Fruit fly (Drosophila melanogaster): Measurements from ENCODE around the gene CG5984.

The CG5984 gene

DNA sequence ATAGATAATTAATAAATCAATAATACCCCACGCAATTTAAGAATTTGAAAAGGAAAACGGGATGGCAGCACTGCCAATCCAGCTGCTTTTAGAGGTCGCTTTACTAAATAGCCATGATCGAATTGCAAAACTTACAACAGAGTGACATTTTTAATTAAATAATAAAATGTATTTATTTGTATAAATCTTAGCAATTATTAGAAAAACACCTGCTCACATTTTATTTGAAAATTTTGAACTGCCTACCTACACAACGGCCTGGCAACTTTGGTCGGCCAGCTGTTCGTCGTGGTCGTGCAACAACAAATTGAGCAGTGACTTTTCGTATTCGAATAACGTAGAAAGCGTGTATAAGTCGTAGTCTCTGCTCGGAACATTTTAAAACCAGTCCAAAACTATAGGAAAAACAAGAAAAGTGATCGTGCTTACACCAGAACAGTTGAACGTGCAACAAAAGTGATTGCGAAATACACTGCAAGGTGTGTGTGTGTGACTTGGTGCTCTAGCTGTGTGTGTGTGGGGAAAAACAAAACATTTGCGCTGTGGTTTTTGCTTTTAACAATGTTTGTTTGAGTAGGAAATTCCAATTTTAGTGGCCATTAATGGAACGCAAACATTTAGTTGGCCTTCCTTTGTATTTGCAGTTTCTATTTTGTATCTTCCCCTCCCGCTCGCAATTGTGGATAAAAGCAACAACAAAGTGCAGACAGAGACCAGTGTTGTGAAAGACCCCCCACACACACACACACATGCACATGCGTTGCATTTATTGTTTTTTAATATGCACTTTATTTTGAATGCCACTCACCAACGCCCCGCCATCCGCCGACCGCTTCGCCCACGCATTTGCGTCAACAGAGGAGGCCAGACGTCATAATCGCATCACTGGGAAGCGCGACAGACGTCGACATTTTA, 27.0 kb upstream of the CG5984 start, which contains the start of gene CG5938 (continued):
- TF ChIP-seq CG2129 (GFP tag; IDR thresholded peaks at IDR 0.05; ENCODE audit: partially characterized antibody) (no peak), HLH4C (GFP tag; IDR thresholded peaks at IDR 0.05; ENCODE audit: partially characterized antibody) (no peak), lab (GFP tag; optimal IDR thresholded peaks at IDR 0.05) (peak; percentile 46), CG3163 (GFP tag; optimal IDR thresholded peaks at IDR 0.05) (no peak), crp (GFP tag; optimal IDR thresholded peaks at IDR 0.05) (peak; percentile 29 to 88), CG10209 (GFP tag; optimal IDR thresholded peaks at IDR 0.05) (peak; percentile 8), CG1647 (GFP tag; optimal IDR thresholded peaks at IDR 0.05) (no peak), peb (GFP tag; IDR thresholded peaks at IDR 0.05) (no peak), CG10147 (GFP tag; optimal IDR thresholded peaks at IDR 0.05) (no peak), HmgD (GFP tag; optimal IDR thresholded peaks at IDR 0.05) (no peak), Aef1 (GFP tag; IDR thresholded peaks at IDR 0.05) (peak; percentile 48; the same call in 2 of the 3 replicates), amos (GFP tag; IDR thresholded peaks at IDR 0.05; ENCODE audit: partially characterized antibody) (no peak), YL-1 (GFP tag; optimal IDR thresholded peaks at IDR 0.05) (peak; percentile 35), bcd (GFP tag; optimal IDR thresholded peaks at IDR 0.05) (peak; percentile 7), dimm (GFP tag; IDR thresholded peaks at IDR 0.05) (no peak), vvl (GFP tag; IDR thresholded peaks at IDR 0.05) (no peak), cas (GFP tag; IDR thresholded peaks at IDR 0.05) (no peak), CG13894 (tag; optimal IDR thresholded peaks at IDR 0.05) (peak; percentile 13), cato (GFP tag; optimal IDR thresholded peaks at IDR 0.05; ENCODE audit: borderline replicate concordance) (peak; percentile 27), CG4282 (GFP tag; optimal IDR thresholded peaks at IDR 0.05) (no peak), Camta (GFP tag; optimal IDR thresholded peaks at IDR 0.05) (no peak), luna (GFP tag; optimal IDR thresholded peaks at IDR 0.05) (no peak), CG15514 (GFP tag; optimal IDR thresholded peaks at IDR 0.05) (peak; percentile 62), CG32772 (GFP tag; IDR thresholded peaks at IDR 0.05) (no peak)

DNA sequence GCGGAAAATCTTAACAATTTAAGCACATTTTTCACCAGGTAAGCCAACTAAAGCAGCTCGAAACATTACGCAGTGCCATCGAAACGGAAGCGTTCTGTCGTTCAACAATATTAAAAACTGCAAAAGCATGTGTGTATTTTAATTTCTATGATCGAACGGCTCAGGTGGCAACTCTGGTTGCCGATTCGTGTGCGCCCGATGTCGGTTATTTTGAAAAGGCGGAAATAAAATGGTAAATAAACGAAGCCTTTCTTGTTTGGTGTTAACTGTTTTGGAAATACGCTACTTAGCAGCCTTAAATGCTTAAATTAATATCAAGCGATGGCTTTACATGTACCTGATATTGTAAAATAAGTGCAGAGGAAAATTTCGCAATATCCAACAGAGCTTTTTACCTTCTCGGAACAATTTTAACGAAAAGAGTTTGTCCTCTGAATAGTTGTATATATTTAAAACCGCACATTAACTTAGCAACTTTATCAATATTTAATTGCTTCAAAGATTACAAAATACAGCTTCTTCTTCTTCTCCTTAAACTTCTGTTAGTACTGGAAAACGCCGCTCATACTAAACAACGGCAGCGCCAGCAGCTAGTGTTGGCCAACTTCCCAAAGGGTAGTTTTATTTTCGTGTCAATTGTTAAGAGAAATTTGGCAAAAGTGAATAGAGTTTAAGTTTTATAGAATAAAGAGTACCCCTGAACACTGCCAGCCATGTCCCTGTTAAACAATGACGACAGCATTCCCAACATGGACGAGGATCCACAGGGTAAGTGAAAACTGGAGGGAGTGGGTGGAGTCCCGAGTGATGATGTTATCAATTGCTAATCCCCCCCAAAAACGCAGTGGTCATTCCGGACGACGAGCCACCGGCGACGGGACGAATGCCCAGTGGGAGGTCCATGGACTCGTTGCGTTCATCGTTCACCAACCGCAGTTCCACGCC, 25.6 kb upstream of the CG5984 start, which contains the start of gene CG5934:
Gene CG5934, plus strand, starts transcription at position 588 of the 945 bp plus-strand sequence.
- TF ChIP-seq CG18599 (GFP tag; optimal IDR thresholded peaks at IDR 0.05) = peak; percentile 45
- no peak for TF ChIP-seq Doc3 (GFP tag; IDR thresholded peaks at IDR 0.05; ENCODE audit: partially characterized antibody)
- no peak for TF ChIP-seq dm (GFP tag; optimal IDR thresholded peaks at IDR 0.05)
- peak; percentile 13 for TF ChIP-seq NC2β (GFP tag; optimal IDR thresholded peaks at IDR 0.05)
- no peak for TF ChIP-seq CG4360 (GFP tag; IDR thresholded peaks at IDR 0.05)
- peak; percentile 41 for TF ChIP-seq CG30403 (GFP tag; optimal IDR thresholded peaks at IDR 0.05)
- peak; percentile 32 for TF ChIP-seq CG2712 (tag; optimal IDR thresholded peaks at IDR 0.05)
- TF ChIP-seq Ssrp (tag; optimal IDR thresholded peaks at IDR 0.05) = no peak
- TF ChIP-seq pfk (GFP tag; optimal IDR thresholded peaks at IDR 0.05) = peak; percentile 1
- TF ChIP-seq chinmo (GFP tag; IDR thresholded peaks at IDR 0.05; ENCODE audit: partially characterized antibody) = no peak
- TF ChIP-seq sqz (GFP tag; optimal IDR thresholded peaks at IDR 0.05) = peak; percentile 14
- no peak for TF ChIP-seq CG11696 (GFP tag; IDR thresholded peaks at IDR 0.05)
- TF ChIP-seq CG1602 (GFP tag; optimal IDR thresholded peaks at IDR 0.05) = no peak
- no peak for TF ChIP-seq Stat92E (GFP tag; optimal IDR thresholded peaks at IDR 0.05)
- TF ChIP-seq CG16813 (GFP tag; IDR thresholded peaks at IDR 0.05; ENCODE audit: partially characterized antibody) = 0 out of 3 replicates have a peak, but pooled peaks have one; percentile 20
- no peak for TF ChIP-seq Gsc (GFP tag; IDR thresholded peaks at IDR 0.05)
- peak; percentile 62 for TF ChIP-seq E2f2 (GFP tag; IDR thresholded peaks at IDR 0.05)
- TF ChIP-seq her (GFP tag; optimal IDR thresholded peaks at IDR 0.05) = peak; percentile 31
- TF ChIP-seq Nf-YA (GFP tag; IDR thresholded peaks at IDR 0.05) = no peak
- no peak for TF ChIP-seq crol (GFP tag; IDR thresholded peaks at IDR 0.05)
- peak; percentile 26 for TF ChIP-seq nmo (GFP tag; optimal IDR thresholded peaks at IDR 0.05)
- no peak for TF ChIP-seq H2.0 (GFP tag; IDR thresholded peaks at IDR 0.05)
